Worm (Caenorhabditis elegans) whole organism, mixed stage, embryonic: ENCODE measurements around the gene W01C8.1.

Source experiments
- M03D4.4 ChIP-seq: sonication (generic microtip); optimal IDR thresholded peaks from 2 replicates; lab custom pipeline; 2017; ENCODE audit warnings: mild to moderate bottlenecking, missing genetic modification characterization, missing compliant biosample characterization
- bed-3 ChIP-seq: fragments of 200-800 bp; sonication (Bioruptor generic); optimal IDR thresholded peaks from 3 replicates; lab custom pipeline; 2018; ENCODE audit warnings: mild to moderate bottlenecking, missing genetic modification characterization, moderate library complexity, missing compliant biosample characterization
- blmp-1 ChIP-seq: fragments of 150-350 bp; optimal IDR thresholded peaks from 2 replicates; lab custom pipeline; 2014; ENCODE audit warnings: missing biosample characterization, missing genetic modification characterization
- ceh-39 ChIP-seq: fragments of 150-350 bp; optimal IDR thresholded peaks from 2 replicates; lab custom pipeline; 2014; ENCODE audit warnings: missing biosample characterization, missing genetic modification characterization
- ceh-43 ChIP-seq: fragments of 200-800 bp; sonication (Bioruptor generic); optimal IDR thresholded peaks from 2 replicates; lab custom pipeline; 2018; ENCODE audit warnings: mild to moderate bottlenecking, missing genetic modification characterization, moderate library complexity, missing compliant biosample characterization
- ceh-83 ChIP-seq: fragments of 200-800 bp; sonication (Bioruptor generic); optimal IDR thresholded peaks from 2 replicates; lab custom pipeline; 2018; ENCODE audit warnings: mild to moderate bottlenecking, missing genetic modification characterization, missing compliant biosample characterization
- ces-1 ChIP-seq: fragments of 150-350 bp; optimal IDR thresholded peaks from 2 replicates; lab custom pipeline; 2014; ENCODE audit warnings: missing biosample characterization, missing genetic modification reagents, missing genetic modification characterization
- cnd-1 ChIP-seq: fragments of 200-800 bp; sonication (Bioruptor generic); optimal IDR thresholded peaks from 2 replicates; lab custom pipeline; 2018; ENCODE audit warnings: mild to moderate bottlenecking, missing genetic modification characterization, missing compliant biosample characterization
- drap-1 ChIP-seq: fragments of 200-800 bp; sonication (Bioruptor generic); optimal IDR thresholded peaks from 3 replicates; lab custom pipeline; 2018; ENCODE audit warnings: mild to moderate bottlenecking, missing genetic modification characterization, missing compliant biosample characterization
- elt-1 ChIP-seq: sonication (generic microtip); optimal IDR thresholded peaks from 2 replicates; lab custom pipeline; 2017; ENCODE audit warnings: missing genetic modification characterization, mild to moderate bottlenecking, missing compliant biosample characterization, antibody characterized with exemption, moderate library complexity, borderline replicate concordance; ENCODE audit not compliant: insufficient read depth
- elt-3 ChIP-seq: fragments of 150-350 bp; optimal IDR thresholded peaks from 2 replicates; lab custom pipeline; 2014; ENCODE audit warnings: missing biosample characterization, missing genetic modification characterization
- flh-1 ChIP-seq: fragments of 200-800 bp; sonication (Bioruptor generic); optimal IDR thresholded peaks from 2 replicates; lab custom pipeline; 2018; ENCODE audit warnings: mild to moderate bottlenecking, missing genetic modification characterization, moderate library complexity, missing compliant biosample characterization
- ham-2 ChIP-seq: fragments of 200-800 bp; sonication (Bioruptor generic); optimal IDR thresholded peaks from 2 replicates; lab custom pipeline; 2018; ENCODE audit warnings: mild to moderate bottlenecking, missing genetic modification characterization, missing compliant biosample characterization
- hlh-1 ChIP-seq: fragments of 150-350 bp; optimal IDR thresholded peaks from 2 replicates; lab custom pipeline; 2014; ENCODE audit warnings: missing biosample characterization, missing genetic modification reagents, missing genetic modification characterization
- lin-13 ChIP-seq: fragments of 150-350 bp; optimal IDR thresholded peaks from 2 replicates; lab custom pipeline; 2014; ENCODE audit warnings: missing biosample characterization, missing genetic modification characterization
- lin-32 ChIP-seq: fragments of 200-800 bp; sonication (Bioruptor generic); optimal IDR thresholded peaks from 2 replicates; lab custom pipeline; 2018; ENCODE audit warnings: mild to moderate bottlenecking, missing genetic modification characterization, missing compliant biosample characterization
- lsy-2 ChIP-seq: fragments of 150-350 bp; optimal IDR thresholded peaks from 2 replicates; lab custom pipeline; 2014; ENCODE audit warnings: missing biosample characterization, missing genetic modification characterization
- mab-5 ChIP-seq: fragments of 150-350 bp; optimal IDR thresholded peaks from 2 replicates; lab custom pipeline; 2014; ENCODE audit warnings: missing biosample characterization, missing genetic modification characterization
- mep-1 ChIP-seq: fragments of 150-350 bp; optimal IDR thresholded peaks from 2 replicates; lab custom pipeline; 2017; ENCODE audit warnings: missing biosample characterization, missing genetic modification reagents, missing genetic modification characterization, inconsistent platforms
- mls-2 ChIP-seq: sonication (generic microtip); optimal IDR thresholded peaks from 2 replicates; lab custom pipeline; 2016; ENCODE audit warnings: mild to moderate bottlenecking, missing genetic modification characterization, moderate library complexity, missing compliant biosample characterization
- nhr-12 ChIP-seq: fragments of 150-350 bp; optimal IDR thresholded peaks from 2 replicates; lab custom pipeline; 2014; ENCODE audit warnings: missing biosample characterization, missing genetic modification characterization
- nhr-2 ChIP-seq: fragments of 150-350 bp; optimal IDR thresholded peaks from 2 replicates; lab custom pipeline; 2014; ENCODE audit warnings: missing biosample characterization, missing genetic modification characterization
- nhr-237 ChIP-seq: fragments of 150-350 bp; optimal IDR thresholded peaks from 2 replicates; lab custom pipeline; 2014; ENCODE audit warnings: missing biosample characterization, missing genetic modification characterization
- nhr-28 ChIP-seq: fragments of 150-350 bp; optimal IDR thresholded peaks from 2 replicates; lab custom pipeline; 2014; ENCODE audit warnings: missing biosample characterization, missing genetic modification characterization
- nhr-76 ChIP-seq: sonication (generic microtip); optimal IDR thresholded peaks from 2 replicates; lab custom pipeline; 2017; ENCODE audit warnings: missing biosample characterization, missing genetic modification characterization
- pha-4 ChIP-seq: fragments of 150-350 bp; optimal IDR thresholded peaks from 2 replicates; lab custom pipeline; 2018; ENCODE audit warnings: missing biosample characterization, missing genetic modification reagents, missing genetic modification characterization
- sem-2 ChIP-seq: fragments of 200-800 bp; sonication (Bioruptor generic); optimal IDR thresholded peaks from 2 replicates; lab custom pipeline; 2018; ENCODE audit warnings: mild to moderate bottlenecking, missing genetic modification characterization, missing compliant biosample characterization
- snpc-4 ChIP-seq: fragments of 150-350 bp; optimal IDR thresholded peaks from 2 replicates; lab custom pipeline; 2014; ENCODE audit warnings: missing biosample characterization, missing genetic modification characterization
- sptf-1 ChIP-seq: sonication (generic microtip); optimal IDR thresholded peaks from 2 replicates; lab custom pipeline; 2017; ENCODE audit warnings: mild to moderate bottlenecking, missing genetic modification characterization, moderate library complexity, missing compliant biosample characterization
- tbx-8 ChIP-seq: fragments of 200-800 bp; sonication (Bioruptor generic); optimal IDR thresholded peaks from 2 replicates; lab custom pipeline; 2018; ENCODE audit warnings: mild to moderate bottlenecking, missing genetic modification characterization, moderate library complexity, missing compliant biosample characterization
- unc-120 ChIP-seq: sonication (generic microtip); optimal IDR thresholded peaks from 2 replicates; lab custom pipeline; 2017; ENCODE audit warnings: missing genetic modification characterization, missing compliant biosample characterization; ENCODE audit not compliant: poor library complexity, severe bottlenecking
- unc-39 ChIP-seq: fragments of 150-350 bp; optimal IDR thresholded peaks from 2 replicates; lab custom pipeline; 2014; ENCODE audit warnings: missing biosample characterization, missing genetic modification characterization
- unc-62 ChIP-seq: fragments of 150-350 bp; optimal IDR thresholded peaks from 2 replicates; lab custom pipeline; 2014; ENCODE audit warnings: missing biosample characterization, missing genetic modification reagents, missing genetic modification characterization
- zip-8 ChIP-seq: fragments of 150-350 bp; optimal IDR thresholded peaks from 2 replicates; lab custom pipeline; 2014; ENCODE audit warnings: missing biosample characterization, missing genetic modification characterization
- ztf-11 ChIP-seq: fragments of 150-350 bp; optimal IDR thresholded peaks from 2 replicates; lab custom pipeline; 2014; ENCODE audit warnings: missing biosample characterization, missing genetic modification characterization

Gene W01C8.1

DNA sequence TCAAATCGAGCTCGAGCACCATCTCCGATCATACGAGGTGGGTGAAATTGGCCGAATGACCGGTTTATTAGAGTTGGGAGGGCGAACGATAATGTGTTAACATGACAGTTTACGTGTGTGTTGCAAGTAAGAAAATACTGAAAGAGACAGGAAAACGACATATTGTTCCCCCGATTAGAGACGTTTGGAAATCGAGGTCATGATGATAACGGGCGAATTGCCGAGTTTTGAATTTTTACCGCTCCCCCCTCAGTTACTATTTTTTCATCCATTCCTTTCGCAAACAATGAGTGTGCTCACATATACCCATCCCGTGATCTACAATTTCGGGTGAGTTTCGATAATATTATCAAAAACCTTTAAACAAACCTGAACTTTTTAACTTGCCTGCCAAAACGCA lies 22.5 kb upstream of the W01C8.1 start:
- no peak for TF ChIP-seq mab-5 (tag; lab: Kevin White, UChicago)
- TF ChIP-seq M03D4.4 (tag; lab: Kevin White, UChicago): no peak
- no peak for TF ChIP-seq sptf-1 (tag; lab: Kevin White, UChicago)
- TF ChIP-seq snpc-4: no peak
- no peak for TF ChIP-seq sem-2
- TF ChIP-seq nhr-12 (tag; lab: Kevin White, UChicago): no peak
- TF ChIP-seq elt-1: no peak
- TF ChIP-seq elt-3 (tag; lab: Kevin White, UChicago): no peak
- no peak for TF ChIP-seq nhr-237 (tag; lab: Kevin White, UChicago)
- TF ChIP-seq ceh-83 (GFP tag; lab: Kevin White, UChicago): no peak
- no peak for TF ChIP-seq unc-120
- TF ChIP-seq tbx-8: no peak
- no peak for TF ChIP-seq mls-2

DNA sequence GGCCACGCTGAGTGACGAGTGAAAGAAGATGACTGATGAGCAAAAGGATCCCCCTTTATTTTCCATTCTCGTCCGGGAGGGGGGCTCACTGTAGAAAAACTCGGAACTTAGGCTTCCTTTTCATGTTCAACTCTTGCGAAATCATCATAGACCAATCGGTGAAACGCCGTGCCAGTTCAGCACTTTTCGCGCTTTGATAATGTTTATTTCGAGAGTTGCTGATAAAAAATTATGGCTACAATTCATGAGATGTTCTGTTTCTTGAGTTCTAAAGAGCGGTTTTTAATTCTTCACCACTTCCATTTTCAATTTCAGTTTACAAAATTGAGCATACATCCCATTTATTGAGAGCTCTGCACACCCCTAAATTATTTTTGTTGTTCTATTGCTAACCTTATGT lies 21.4 kb upstream of the W01C8.1 start:
- TF ChIP-seq pha-4 (tag; lab: Kevin White, UChicago) (no peak), nhr-28 (no peak), blmp-1 (tag; lab: Kevin White, UChicago) (no peak), ham-2 (GFP tag; lab: Kevin White, UChicago) (no peak), drap-1 (GFP tag; lab: Kevin White, UChicago) (no peak), unc-120 (no peak), unc-62 (GFP tag; lab: Kevin White, UChicago) (no peak), flh-1 (no peak), mab-5 (tag; lab: Kevin White, UChicago) (no peak), mls-2 (no peak), ceh-39 (tag; lab: Kevin White, UChicago) (no peak), nhr-76 (tag; lab: Kevin White, UChicago) (no peak), snpc-4 (no peak), ces-1 (GFP tag; lab: Kevin White, UChicago) (no peak), ceh-43 (GFP tag; lab: Kevin White, UChicago) (no peak), mep-1 (tag; lab: Kevin White, UChicago) (no peak), nhr-2 (tag; lab: Kevin White, UChicago) (no peak)
- TF ChIP-seq, all 35 proteins: peak for 0

DNA sequence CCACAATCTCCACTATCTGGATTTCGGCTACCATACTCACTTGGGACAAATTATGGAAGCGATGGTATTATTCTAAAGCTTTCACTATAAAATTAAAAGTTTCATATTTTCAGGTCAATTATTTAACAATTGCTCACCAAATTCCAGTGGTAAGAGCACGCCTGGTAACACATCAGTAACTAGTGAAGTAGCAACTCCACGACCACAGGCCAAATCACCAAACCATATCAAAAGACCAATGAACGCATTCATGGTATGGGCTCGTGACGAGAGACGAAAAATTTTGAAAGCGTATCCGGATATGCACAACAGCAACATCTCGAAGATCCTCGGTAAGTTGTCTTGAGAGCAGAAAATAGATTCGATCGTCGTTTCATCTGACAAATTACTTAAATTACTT lies 19.6 kb upstream of the W01C8.1 start:
- TF ChIP-seq sptf-1 (tag; lab: Kevin White, UChicago): no peak
- no peak for TF ChIP-seq pha-4 (tag; lab: Kevin White, UChicago)
- TF ChIP-seq ceh-43 (GFP tag; lab: Kevin White, UChicago): no peak
- TF ChIP-seq snpc-4: no peak
- no peak for TF ChIP-seq drap-1 (GFP tag; lab: Kevin White, UChicago)
- TF ChIP-seq lin-13: no peak
- TF ChIP-seq nhr-12 (tag; lab: Kevin White, UChicago): no peak
- TF ChIP-seq ces-1 (GFP tag; lab: Kevin White, UChicago): no peak

DNA sequence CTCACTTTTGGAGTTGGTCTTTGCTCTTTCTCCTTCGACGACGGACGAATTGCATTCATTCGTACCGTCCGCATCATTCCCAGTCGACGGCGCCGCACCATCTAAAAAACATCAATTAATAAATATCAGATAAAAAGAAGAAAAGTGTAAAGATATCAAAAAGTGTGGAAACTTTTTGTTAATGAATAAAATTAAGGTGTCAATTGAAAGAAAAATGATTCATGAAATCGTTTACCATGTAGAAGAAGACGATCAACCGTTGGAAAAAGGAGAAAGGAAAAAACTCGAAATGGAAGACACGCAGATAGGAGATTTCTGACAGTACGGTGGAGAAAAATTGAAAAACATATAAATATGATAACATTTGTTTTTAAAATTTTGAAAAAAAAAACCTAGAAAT lies 12.1 kb upstream of the W01C8.1 start, which contains the start of gene set-19:
set-19 (minus strand) TSS at position 101 of the 400 bp plus-strand sequence.
- TF ChIP-seq snpc-4: no peak
- no peak for TF ChIP-seq drap-1 (GFP tag; lab: Kevin White, UChicago)
- no peak for TF ChIP-seq bed-3 (GFP tag; lab: Kevin White, UChicago)
- TF ChIP-seq nhr-28: no peak
- no peak for TF ChIP-seq ham-2 (GFP tag; lab: Kevin White, UChicago)
- TF ChIP-seq elt-3 (tag; lab: Kevin White, UChicago): no peak
- TF ChIP-seq hlh-1 (tag; lab: Kevin White, UChicago): no peak
- TF ChIP-seq lin-32: no peak
- no peak for TF ChIP-seq pha-4 (tag; lab: Kevin White, UChicago)
- TF ChIP-seq nhr-237 (tag; lab: Kevin White, UChicago): no peak
- TF ChIP-seq unc-39 (tag; lab: Kevin White, UChicago): no peak
- TF ChIP-seq cnd-1: no peak
- no peak for TF ChIP-seq mab-5 (tag; lab: Kevin White, UChicago)
- no peak for TF ChIP-seq ceh-83 (GFP tag; lab: Kevin White, UChicago)
- TF ChIP-seq flh-1: no peak
- no peak for TF ChIP-seq blmp-1 (tag; lab: Kevin White, UChicago)

DNA sequence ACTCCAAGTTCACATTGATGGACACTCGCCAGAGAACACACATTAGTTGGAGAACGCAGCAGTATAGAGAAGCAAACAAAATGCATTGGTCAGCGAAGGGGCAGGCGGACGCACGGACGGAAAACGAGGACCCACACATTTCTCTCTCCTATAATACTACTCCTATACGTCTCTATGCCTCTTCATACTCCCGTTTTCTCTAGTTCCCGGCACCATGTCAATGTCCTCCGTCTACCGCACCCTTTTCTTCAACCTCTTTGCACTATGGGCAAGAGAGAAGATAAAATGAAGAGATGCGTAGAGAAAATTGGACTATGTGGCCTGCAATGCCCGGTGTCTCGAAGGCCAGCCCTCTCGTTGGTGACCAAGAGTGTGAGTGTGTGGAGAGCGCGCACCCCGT lies 6.1 kb upstream of the W01C8.1 start, which contains the start of gene set-20:
set-20 (minus strand) TSS at position 94 of the 400 bp plus-strand sequence.
- TF ChIP-seq sem-2: no peak
- TF ChIP-seq nhr-237 (tag; lab: Kevin White, UChicago): no peak
- peak; percentile 59 for TF ChIP-seq sptf-1 (tag; lab: Kevin White, UChicago)
- TF ChIP-seq mep-1 (tag; lab: Kevin White, UChicago): peak; percentile 75
- peak; percentile 17 for TF ChIP-seq pha-4 (tag; lab: Kevin White, UChicago)
- no peak for TF ChIP-seq zip-8 (tag; lab: Kevin White, UChicago)
- peak; percentile 68 for TF ChIP-seq unc-120
- no peak for TF ChIP-seq nhr-76 (tag; lab: Kevin White, UChicago)
- TF ChIP-seq ceh-43 (GFP tag; lab: Kevin White, UChicago): no peak
- no peak for TF ChIP-seq bed-3 (GFP tag; lab: Kevin White, UChicago)
- peak; percentile 54 for TF ChIP-seq ham-2 (GFP tag; lab: Kevin White, UChicago)
- TF ChIP-seq elt-3 (tag; lab: Kevin White, UChicago): no peak
- no peak for TF ChIP-seq nhr-12 (tag; lab: Kevin White, UChicago)
- TF ChIP-seq M03D4.4 (tag; lab: Kevin White, UChicago): peak; percentile 58
- peak; percentile 23 for TF ChIP-seq lsy-2
- no peak for TF ChIP-seq lin-13
- no peak for TF ChIP-seq nhr-28
- peak; percentile 63 for TF ChIP-seq mls-2
- TF ChIP-seq unc-62 (GFP tag; lab: Kevin White, UChicago): peak; percentile 83
- TF ChIP-seq ceh-39 (tag; lab: Kevin White, UChicago): no peak
- TF ChIP-seq cnd-1: peak; percentile 27
- TF ChIP-seq ztf-11 (tag; lab: Kevin White, UChicago): peak; percentile 45
- TF ChIP-seq drap-1 (GFP tag; lab: Kevin White, UChicago): peak; percentile 69
- TF ChIP-seq snpc-4: no peak
- TF ChIP-seq nhr-2 (tag; lab: Kevin White, UChicago): peak; percentile 94
- TF ChIP-seq ces-1 (GFP tag; lab: Kevin White, UChicago): peak; percentile 85
- TF ChIP-seq unc-39 (tag; lab: Kevin White, UChicago): no peak
- TF ChIP-seq mab-5 (tag; lab: Kevin White, UChicago): no peak
- no peak for TF ChIP-seq tbx-8
- TF ChIP-seq blmp-1 (tag; lab: Kevin White, UChicago): no peak
- peak; percentile 28 for TF ChIP-seq ceh-83 (GFP tag; lab: Kevin White, UChicago)
- no peak for TF ChIP-seq elt-1
- no peak for TF ChIP-seq lin-32
- TF ChIP-seq hlh-1 (tag; lab: Kevin White, UChicago): peak; percentile 39
